Fruit fly (Drosophila melanogaster) whole organism, embryonic: ENCODE results near the gene CG32202.
A peak's percentile ranks its signal among the peaks of the same experiment; 100 is the strongest.

Experiments
- Antp ChIP-seq: fragments of 200-800 bp; sonication (Bioruptor generic); optimal IDR thresholded peaks from 3 replicates; lab custom pipeline; 2016; ENCODE audit warnings: missing biosample characterization, missing genetic modification characterization
- B-H1 ChIP-seq: fragments of 200-800 bp; sonication (Bioruptor generic); IDR thresholded peaks from 3 replicates; pipeline ENCODE4 v1.3.6; 2022; ENCODE audit warnings: missing biosample characterization, missing genetic modification characterization
- CG12219 ChIP-seq: fragments of 200-800 bp; sonication (Bioruptor generic); optimal IDR thresholded peaks from 3 replicates; lab custom pipeline; 2018; ENCODE audit warnings: missing biosample characterization, mild to moderate bottlenecking, missing genetic modification characterization
- CG12769 ChIP-seq: fragments of 200-800 bp; sonication (Bioruptor generic); optimal IDR thresholded peaks from 2 replicates; lab custom pipeline; 2019; ENCODE audit warnings: missing biosample characterization, mild to moderate bottlenecking, missing genetic modification characterization, moderate library complexity
- CG13894 ChIP-seq: fragments of 200-800 bp; sonication (Bioruptor generic); optimal IDR thresholded peaks from 3 replicates; lab custom pipeline; 2018; ENCODE audit warnings: missing biosample characterization, mild to moderate bottlenecking, missing genetic modification characterization, moderate library complexity
- CG14667 ChIP-seq: fragments of 200-800 bp; sonication (Bioruptor generic); IDR thresholded peaks from 2 replicates; pipeline ENCODE4 v1.3.6; 2022; ENCODE audit warnings: missing biosample characterization, missing genetic modification characterization
- CG14860 ChIP-seq: fragments of 200-800 bp; sonication (Bioruptor generic); IDR thresholded peaks from 3 replicates; pipeline ENCODE4 v1.3.6; 2022; ENCODE audit warnings: missing biosample characterization, missing genetic modification characterization; ENCODE audit not compliant: partially characterized antibody
- CG15514 ChIP-seq: fragments of 200-800 bp; sonication (Bioruptor generic); optimal IDR thresholded peaks from 3 replicates; lab custom pipeline; 2017; ENCODE audit warnings: missing biosample characterization, missing genetic modification characterization, mild to moderate bottlenecking, moderate library complexity, missing genetic modification reagents
- CG16815 ChIP-seq: fragments of 200-800 bp; sonication (Bioruptor generic); optimal IDR thresholded peaks from 3 replicates; lab custom pipeline; 2017; ENCODE audit warnings: missing biosample characterization, mild to moderate bottlenecking, missing genetic modification characterization
- CG17612 ChIP-seq: fragments of 200-800 bp; sonication (Bioruptor generic); IDR thresholded peaks from 2 replicates; pipeline ENCODE4 v1.3.6; 2022; ENCODE audit warnings: missing biosample characterization, missing genetic modification characterization
- CG31365 ChIP-seq: fragments of 200-800 bp; sonication (Bioruptor generic); optimal IDR thresholded peaks from 2 replicates; lab custom pipeline; 2018; ENCODE audit warnings: missing biosample characterization, mild to moderate bottlenecking, missing genetic modification characterization
- CG33557 ChIP-seq: fragments of 200-800 bp; sonication (Bioruptor generic); optimal IDR thresholded peaks from 2 replicates; lab custom pipeline; 2019; ENCODE audit warnings: missing biosample characterization, mild to moderate bottlenecking, missing genetic modification characterization, moderate library complexity
- CG3847 ChIP-seq: fragments of 200-800 bp; sonication (Bioruptor generic); IDR thresholded peaks from 2 replicates; pipeline ENCODE4 v1.3.6; 2022; ENCODE audit warnings: missing biosample characterization, missing genetic modification characterization
- CG42726 ChIP-seq: fragments of 200-800 bp; sonication (Bioruptor generic); IDR thresholded peaks from 2 replicates; pipeline ENCODE4 v1.3.6; 2022; ENCODE audit warnings: missing biosample characterization, missing genetic modification characterization; ENCODE audit not compliant: partially characterized antibody
- CG6272 ChIP-seq: fragments of 200-800 bp; sonication (Bioruptor generic); IDR thresholded peaks from 2 replicates; pipeline ENCODE4 v1.3.6; 2022; ENCODE audit warnings: missing biosample characterization, missing genetic modification characterization
- CG6791 ChIP-seq: fragments of 200-800 bp; sonication (Bioruptor generic); IDR thresholded peaks from 3 replicates; pipeline ENCODE4 v1.3.6; 2022; ENCODE audit warnings: missing biosample characterization, missing genetic modification characterization; ENCODE audit not compliant: partially characterized antibody
- CG6854 ChIP-seq: fragments of 200-800 bp; sonication (Bioruptor generic); optimal IDR thresholded peaks from 3 replicates; lab custom pipeline; 2017; ENCODE audit warnings: missing biosample characterization, mild to moderate bottlenecking, missing genetic modification characterization
- CG7372 ChIP-seq: fragments of 200-800 bp; sonication (Bioruptor generic); IDR thresholded peaks from 2 replicates; pipeline ENCODE4 v1.3.6; 2022; ENCODE audit warnings: missing biosample characterization, missing genetic modification characterization
- CG9932 ChIP-seq: fragments of 200-800 bp; sonication (Bioruptor generic); IDR thresholded peaks from 2 replicates; pipeline ENCODE4 v1.3.6; 2022; ENCODE audit warnings: missing biosample characterization, missing genetic modification characterization
- D19A ChIP-seq: fragments of 200-800 bp; optimal IDR thresholded peaks from 3 replicates; lab custom pipeline; 2019; ENCODE audit warnings: missing biosample characterization, mild to moderate bottlenecking, missing genetic modification characterization, moderate library complexity
- Doc2 ChIP-seq: fragments of 200-800 bp; sonication (Bioruptor generic); IDR thresholded peaks from 2 replicates; pipeline ENCODE4 v1.3.6; 2022; ENCODE audit warnings: missing biosample characterization, missing genetic modification characterization
- Eip74EF ChIP-seq, 2 experiments: fragments of 200-800 bp in 1 of 2; fragments of >200 bp in 1 of 2; sonication (Bioruptor generic) in 1 of 2; optimal IDR thresholded peaks; 2 replicates each; lab custom pipeline; 2017 to 2019; ENCODE audit warnings: missing biosample characterization in 2 of 2, missing genetic modification characterization in 2 of 2, mild to moderate bottlenecking in 1 of 2, moderate library complexity in 1 of 2
- HLHmδ ChIP-seq: fragments of 200-800 bp; sonication (Bioruptor generic); optimal IDR thresholded peaks from 2 replicates; lab custom pipeline; 2018; ENCODE audit warnings: missing biosample characterization, mild to moderate bottlenecking, missing genetic modification characterization, moderate library complexity
- HmgD ChIP-seq: fragments of 200-800 bp; sonication (Bioruptor generic); optimal IDR thresholded peaks from 3 replicates; lab custom pipeline; 2016; ENCODE audit warnings: missing biosample characterization, missing genetic modification characterization
- Ptx1 ChIP-seq: fragments of 200-800 bp; sonication (Bioruptor generic); IDR thresholded peaks from 2 replicates; pipeline ENCODE4 v1.3.6; 2022; ENCODE audit warnings: missing biosample characterization, missing genetic modification characterization
- Spps ChIP-seq: fragments of 200-800 bp; sonication (Bioruptor generic); optimal IDR thresholded peaks from 2 replicates; lab custom pipeline; 2018; ENCODE audit warnings: missing biosample characterization, mild to moderate bottlenecking, missing genetic modification characterization
- Sry-δ ChIP-seq: fragments of 200-800 bp; sonication (Bioruptor generic); optimal IDR thresholded peaks from 2 replicates; lab custom pipeline; 2016; ENCODE audit warnings: missing biosample characterization, missing genetic modification characterization
- abd-A ChIP-seq: fragments of 200-800 bp; sonication (Bioruptor generic); optimal IDR thresholded peaks from 3 replicates; lab custom pipeline; 2019; ENCODE audit warnings: missing biosample characterization, mild to moderate bottlenecking, missing genetic modification characterization, moderate library complexity
- aop ChIP-seq: fragments of 200-800 bp; sonication (Bioruptor generic); IDR thresholded peaks from 2 replicates; pipeline ENCODE4 v1.3.6; 2022; ENCODE audit warnings: missing biosample characterization, missing genetic modification characterization
- ara ChIP-seq: fragments of 200-800 bp; sonication (Bioruptor generic); IDR thresholded peaks from 2 replicates; pipeline ENCODE4 v1.3.6; 2022; ENCODE audit warnings: missing biosample characterization, missing genetic modification characterization
- ato ChIP-seq: fragments of 200-800 bp; sonication (Bioruptor generic); IDR thresholded peaks from 2 replicates; pipeline ENCODE4 v1.3.6; 2022; ENCODE audit warnings: missing biosample characterization, missing genetic modification characterization; ENCODE audit not compliant: partially characterized antibody
- az2 ChIP-seq: fragments of 200-800 bp; sonication (Bioruptor generic); optimal IDR thresholded peaks from 3 replicates; lab custom pipeline; 2016; ENCODE audit warnings: missing biosample characterization, missing genetic modification characterization
- bigmax ChIP-seq: fragments of 200-800 bp; sonication (Bioruptor generic); optimal IDR thresholded peaks from 2 replicates; lab custom pipeline; 2018; ENCODE audit warnings: missing biosample characterization, mild to moderate bottlenecking, missing genetic modification characterization
- cato ChIP-seq: fragments of 200-800 bp; sonication (Bioruptor generic); optimal IDR thresholded peaks from 2 replicates; lab custom pipeline; 2016; ENCODE audit warnings: missing biosample characterization, missing genetic modification characterization, borderline replicate concordance
- dmrt11E ChIP-seq: fragments of 200-800 bp; sonication (Bioruptor generic); optimal IDR thresholded peaks from 3 replicates; lab custom pipeline; 2018; ENCODE audit warnings: missing biosample characterization, mild to moderate bottlenecking, missing genetic modification characterization, moderate library complexity
- gt ChIP-seq: fragments of 200-800 bp; sonication (Bioruptor generic); IDR thresholded peaks from 2 replicates; pipeline ENCODE4 v1.3.6; 2022; ENCODE audit warnings: missing biosample characterization, missing genetic modification characterization
- hb ChIP-seq: fragments of 200-800 bp; sonication (Bioruptor generic); IDR thresholded peaks from 3 replicates; pipeline ENCODE4 v1.3.6; 2022; ENCODE audit warnings: missing biosample characterization, missing genetic modification characterization; ENCODE audit not compliant: partially characterized antibody
- ind ChIP-seq: fragments of 200-800 bp; sonication (Bioruptor generic); optimal IDR thresholded peaks from 3 replicates; lab custom pipeline; 2016; ENCODE audit warnings: missing biosample characterization, missing genetic modification characterization
- lilli ChIP-seq: fragments of 200-800 bp; sonication (Bioruptor generic); optimal IDR thresholded peaks from 3 replicates; lab custom pipeline; 2016; ENCODE audit warnings: missing biosample characterization, missing genetic modification characterization
- mam ChIP-seq: fragments of 200-800 bp; sonication (Bioruptor generic); optimal IDR thresholded peaks from 3 replicates; lab custom pipeline; 2016; ENCODE audit warnings: missing biosample characterization, missing genetic modification characterization
- mirr ChIP-seq: fragments of 200-800 bp; sonication (Bioruptor generic); optimal IDR thresholded peaks from 3 replicates; lab custom pipeline; 2018; ENCODE audit warnings: missing biosample characterization, mild to moderate bottlenecking, missing genetic modification characterization
- peb ChIP-seq: fragments of 200-800 bp; sonication (Bioruptor generic); IDR thresholded peaks from 2 replicates; pipeline ENCODE4 v1.3.6; 2022; ENCODE audit warnings: missing biosample characterization, missing genetic modification characterization
- pzg ChIP-seq: fragments of 200-800 bp; sonication (Bioruptor generic); optimal IDR thresholded peaks from 3 replicates; lab custom pipeline; 2018; ENCODE audit warnings: missing biosample characterization, mild to moderate bottlenecking, missing genetic modification characterization, moderate library complexity
- sc ChIP-seq, 3 experiments: fragments of >200 bp in 2 of 3; fragments of 200-800 bp in 1 of 3; sonication (Bioruptor generic) in 1 of 3; optimal IDR thresholded peaks; 2 replicates in 2 of 3; 3 replicates in 1 of 3; lab custom pipeline; 2017; ENCODE audit warnings: mild to moderate bottlenecking in 1 of 3, missing biosample characterization in 1 of 3, missing genetic modification characterization in 1 of 3, missing genetic modification reagents in 1 of 3
- sens ChIP-seq: fragments of 200-800 bp; sonication (Bioruptor generic); peaks from one replicate; lab custom pipeline; 2016; ENCODE audit warnings: missing biosample characterization, missing genetic modification characterization
- sisA ChIP-seq: fragments of 200-800 bp; sonication (Bioruptor generic); IDR thresholded peaks from 2 replicates; pipeline ENCODE4 v1.3.6; 2022; ENCODE audit warnings: missing biosample characterization, missing genetic modification characterization
- twi ChIP-seq: fragments of 200-800 bp; optimal IDR thresholded peaks from 2 replicates; lab custom pipeline; 2019; ENCODE audit warnings: missing biosample characterization, mild to moderate bottlenecking, missing genetic modification characterization, moderate library complexity

The CG32202 gene

DNA sequence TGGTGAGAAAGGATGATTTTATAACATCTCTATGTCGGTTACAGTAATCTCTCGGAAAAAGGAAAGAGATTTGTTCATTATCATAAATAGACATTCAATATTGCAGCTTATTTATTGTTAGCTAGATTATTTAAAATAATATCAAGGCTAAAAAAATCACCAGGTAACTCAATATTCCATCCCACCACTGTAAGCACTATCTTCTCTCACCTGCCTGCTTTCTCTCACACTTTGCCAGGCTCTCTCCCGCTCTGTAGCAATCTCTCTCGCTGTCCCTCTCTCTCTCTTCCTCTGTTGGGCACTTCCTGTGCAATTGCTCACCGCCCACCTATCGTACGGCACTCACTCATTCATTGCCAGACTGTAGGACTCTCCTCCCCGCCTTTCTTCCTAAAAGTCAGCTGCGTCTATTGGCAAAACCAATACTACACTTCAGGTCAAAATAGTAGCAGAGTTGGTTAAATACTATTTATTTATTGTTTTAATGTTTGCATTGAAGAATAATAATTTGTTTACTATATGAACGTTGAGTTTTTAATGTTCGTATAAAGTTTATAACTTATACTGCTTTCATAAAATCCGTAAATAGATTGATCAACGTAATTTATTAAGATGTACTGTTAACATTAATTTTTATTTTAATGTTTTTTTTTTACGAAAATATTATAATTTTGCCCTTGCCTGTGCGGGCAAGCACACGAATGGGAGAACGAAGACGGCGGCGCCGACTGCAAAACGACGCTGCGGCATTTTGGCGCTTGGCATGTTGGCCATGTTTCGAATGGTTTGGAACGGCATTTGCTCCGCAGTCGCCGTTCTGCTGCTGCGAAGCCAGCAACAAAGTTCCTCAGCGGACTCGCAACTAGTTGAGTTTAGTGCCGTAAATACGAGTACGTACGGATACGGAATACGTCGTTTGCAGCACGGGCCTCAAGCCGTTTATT is 41.1 kb upstream of the CG32202 start (continued):
- TF ChIP-seq CG14667 (GFP tag; lab: Robert Waterston, UW) (peak; percentile 97), gt (GFP tag; lab: Robert Waterston, UW) (peak; percentile 88), ind (peak; percentile 92), HmgD (GFP tag; lab: Kevin White, UChicago) (peak; percentile 82), B-H1 (peak; percentile 97), lilli (GFP tag; lab: Kevin White, UChicago) (peak; percentile 96), sens (peak; percentile 98), cato (GFP tag; lab: Kevin White, UChicago) (peak; percentile 74), CG6791 (GFP tag; lab: Robert Waterston, UW) (no peak), CG15514 (GFP tag; lab: Kevin White, UChicago) (peak; percentile 86), CG9932 (GFP tag; lab: Robert Waterston, UW) (peak; percentile 99), HLHmδ (GFP tag; lab: Kevin White, UChicago) (peak; percentile 36), dmrt11E (tag; lab: Kevin White, UChicago) (peak; percentile 61), CG42726 (GFP tag; lab: Robert Waterston, UW) (peak; percentile 54; the same call in 1 of the 2 replicates), CG31365 (peak; percentile 80), az2 (GFP tag; lab: Kevin White, UChicago) (peak; percentile 90), CG6854 (GFP tag; lab: Kevin White, UChicago) (peak; percentile 90), CG12219 (peak; percentile 92), CG7372 (GFP tag; lab: Robert Waterston, UW) (peak; percentile 97), ato (GFP tag; lab: Robert Waterston, UW) (no peak), peb (GFP tag; lab: Robert Waterston, UW) (peak; percentile 92), ara (GFP tag; lab: Robert Waterston, UW) (peak; percentile 95), aop (GFP tag; lab: Robert Waterston, UW) (peak; percentile 91), CG3847 (GFP tag; lab: Robert Waterston, UW) (peak; percentile 98), Eip74EF (GFP tag; optimal IDR thresholded peaks at IDR 0.05; lab: Kevin White, UChicago) (peak in 1 of 2 experiments; percentile 93), Ptx1 (peak; percentile 99), Doc2 (GFP tag; lab: Robert Waterston, UW) (peak; percentile 91), abd-A (tag; lab: Kevin White, UChicago) (peak; percentile 84), CG12769 (tag; lab: Kevin White, UChicago) (peak; percentile 99), Spps (peak; percentile 63), mam (peak; percentile 98), bigmax (no peak), Sry-δ (GFP tag; lab: Kevin White, UChicago) (peak; percentile 66), D19A (tag; lab: Kevin White, UChicago) (peak; percentile 45), hb (GFP tag; lab: Robert Waterston, UW) (no peak), twi (tag; lab: Kevin White, UChicago) (peak; percentile 44), CG33557 (peak; percentile 27), mirr (GFP tag; lab: Kevin White, UChicago) (peak; percentile 92), sc (optimal IDR thresholded peaks at IDR 0.05; lab: Kevin White, UChicago) (no peak), sc (GFP tag; optimal IDR thresholded peaks at IDR 0.05; lab: Kevin White, UChicago) (peak; percentile 63), CG13894 (peak; percentile 93), sisA (GFP tag; lab: Robert Waterston, UW) (peak; percentile 98), CG16815 (GFP tag; lab: Kevin White, UChicago) (peak; percentile 87), CG14860 (GFP tag; lab: Robert Waterston, UW) (no peak), CG6272 (GFP tag; lab: Robert Waterston, UW) (peak; percentile 98), pzg (GFP tag; lab: Kevin White, UChicago) (peak; percentile 26), CG17612 (GFP tag; lab: Robert Waterston, UW) (peak; percentile 95), Antp (GFP tag; lab: Kevin White, UChicago) (peak; percentile 72)
